Fruit fly (Drosophila melanogaster): Measurements from ENCODE around the gene Tmtc1.

Tmtc1 gene

dm6 chr2L:2757930-2758556 lies 80.5 kb downstream of the Tmtc1 start (continued):
- TF ChIP-seq ken (GFP tag; IDR thresholded peaks at IDR 0.05): no peak
- TF ChIP-seq CG16813 (GFP tag; IDR thresholded peaks at IDR 0.05; ENCODE audit: partially characterized antibody): no peak
- TF ChIP-seq BEAF-32 (GFP tag; optimal IDR thresholded peaks at IDR 0.05): no peak
- no peak for TF ChIP-seq fd96Cb (tag; optimal IDR thresholded peaks at IDR 0.05)
- no peak for TF ChIP-seq CG12104 (GFP tag; optimal IDR thresholded peaks at IDR 0.05)
- TF ChIP-seq CG13123 (GFP tag; optimal IDR thresholded peaks at IDR 0.05): no peak
- TF ChIP-seq CG6654 (GFP tag; optimal IDR thresholded peaks at IDR 0.05): no peak
- no peak for TF ChIP-seq CG8359 (GFP tag; optimal IDR thresholded peaks at IDR 0.05; ENCODE audit: borderline replicate concordance)
- TF ChIP-seq CG34422 (GFP tag; IDR thresholded peaks at IDR 0.05): no peak
- no peak for TF ChIP-seq tup (GFP tag; optimal IDR thresholded peaks at IDR 0.05)
- no peak for TF ChIP-seq fru (optimal IDR thresholded peaks at IDR 0.05)
- no peak for TF ChIP-seq trh (GFP tag; optimal IDR thresholded peaks at IDR 0.05)
- no peak for TF ChIP-seq CG4404 (GFP tag; IDR thresholded peaks at IDR 0.05)
- no peak for TF ChIP-seq CG4820 (GFP tag; optimal IDR thresholded peaks at IDR 0.05)
- no peak for TF ChIP-seq CG9215 (GFP tag; IDR thresholded peaks at IDR 0.05)
- TF ChIP-seq grn (GFP tag; optimal IDR thresholded peaks at IDR 0.05): no peak
- peak; percentile 70 for TF ChIP-seq CG13894 (tag; optimal IDR thresholded peaks at IDR 0.05)
- TF ChIP-seq Atf6 (GFP tag; IDR thresholded peaks at IDR 0.05): peak; percentile 28; the same call in 1 of the 2 replicates
- TF ChIP-seq E2f2 (GFP tag; IDR thresholded peaks at IDR 0.05): peak; percentile 75
- TF ChIP-seq Nf-YC (tag; optimal IDR thresholded peaks at IDR 0.05): no peak
- TF ChIP-seq CG6175 (GFP tag; IDR thresholded peaks at IDR 0.05): no peak
- TF ChIP-seq Eip74EF (GFP tag; optimal IDR thresholded peaks at IDR 0.05): no peak
- no peak for TF ChIP-seq da (GFP tag; optimal IDR thresholded peaks at IDR 0.05)
- peak; percentile 40 for TF ChIP-seq sens (GFP tag)
- TF ChIP-seq Ptx1 (GFP tag; IDR thresholded peaks at IDR 0.05): no peak
- TF ChIP-seq ranshi (GFP tag; IDR thresholded peaks at IDR 0.05): no peak
- TF ChIP-seq CG16863 (GFP tag; optimal IDR thresholded peaks at IDR 0.05): no peak
- TF ChIP-seq CTCF (GFP tag; optimal IDR thresholded peaks at IDR 0.05): no peak
- no peak for TF ChIP-seq CG10147 (GFP tag; optimal IDR thresholded peaks at IDR 0.05)
- TF ChIP-seq Ets65A (GFP tag): peak; percentile 86
- TF ChIP-seq Awh (GFP tag; IDR thresholded peaks at IDR 0.05): no peak
- peak; percentile 14; the same call in 1 of the 2 replicates for TF ChIP-seq vvl (GFP tag; IDR thresholded peaks at IDR 0.05)
- peak; percentile 16; the same call in 1 of the 2 replicates for TF ChIP-seq seq (GFP tag; IDR thresholded peaks at IDR 0.05)
- TF ChIP-seq pita (GFP tag; optimal IDR thresholded peaks at IDR 0.05): no peak
- peak; percentile 57 for TF ChIP-seq Dp (GFP tag; optimal IDR thresholded peaks at IDR 0.05)
- TF ChIP-seq kni (GFP tag; optimal IDR thresholded peaks at IDR 0.05): peak; percentile 48
- no peak for TF ChIP-seq sqz (GFP tag; optimal IDR thresholded peaks at IDR 0.05)
- no peak for TF ChIP-seq CG13287 (GFP tag; IDR thresholded peaks at IDR 0.05; ENCODE audit: partially characterized antibody)
- no peak for TF ChIP-seq CG12236 (GFP tag; optimal IDR thresholded peaks at IDR 0.05)
- no peak for TF ChIP-seq HLH4C (GFP tag; IDR thresholded peaks at IDR 0.05; ENCODE audit: partially characterized antibody)
- 0 out of 3 replicates have a peak, but pooled peaks have one; percentile 5 for TF ChIP-seq CG6791 (GFP tag; IDR thresholded peaks at IDR 0.05; ENCODE audit: partially characterized antibody)
- TF ChIP-seq CG12219 (GFP tag; optimal IDR thresholded peaks at IDR 0.05): no peak
- no peak for TF ChIP-seq ham (GFP tag; IDR thresholded peaks at IDR 0.05)
- no peak for TF ChIP-seq tna (GFP tag; IDR thresholded peaks at IDR 0.05; ENCODE audit: partially characterized antibody)
- TF ChIP-seq Dbx (GFP tag; IDR thresholded peaks at IDR 0.05): peak; percentile 50; the same call in 2 of the 3 replicates
- no peak for TF ChIP-seq CG8290 (GFP tag; optimal IDR thresholded peaks at IDR 0.05)
- no peak for TF ChIP-seq CG8290 (tag; optimal IDR thresholded peaks at IDR 0.05)
- no peak for TF ChIP-seq Hr3 (GFP tag; optimal IDR thresholded peaks at IDR 0.05)
- no peak for TF ChIP-seq CG15011 (GFP tag; optimal IDR thresholded peaks at IDR 0.05)
- TF ChIP-seq CG33213 (GFP tag; optimal IDR thresholded peaks at IDR 0.05): no peak
- TF ChIP-seq Adf1 (GFP tag; IDR thresholded peaks at IDR 0.05): no peak
- no peak for TF ChIP-seq CG9437 (GFP tag; optimal IDR thresholded peaks at IDR 0.05)
